Fruit fly (Drosophila melanogaster) whole organism, embryonic: Measurements from ENCODE around the gene ClC-c.

Experiments
- Aef1 ChIP-seq: fragments of 200-800 bp; sonication (Bioruptor generic); IDR thresholded peaks from 3 replicates; pipeline ENCODE4 v1.3.6; 2022; ENCODE audit warnings: missing biosample characterization, missing genetic modification characterization
- CG12391 ChIP-seq: fragments of 200-800 bp; sonication (Bioruptor generic); optimal IDR thresholded peaks from 3 replicates; lab custom pipeline; 2018; ENCODE audit warnings: missing biosample characterization, mild to moderate bottlenecking, missing genetic modification characterization, moderate library complexity
- CG14050 ChIP-seq: fragments of 200-800 bp; sonication (Bioruptor generic); IDR thresholded peaks from 3 replicates; pipeline ENCODE4 v1.3.6; 2022; ENCODE audit warnings: missing biosample characterization, missing genetic modification characterization
- CG1529 ChIP-seq: fragments of 200-800 bp; sonication (Bioruptor generic); optimal IDR thresholded peaks from 3 replicates; lab custom pipeline; 2018; ENCODE audit warnings: missing biosample characterization, missing genetic modification characterization
- CG15601 ChIP-seq: fragments of 200-800 bp; sonication (Bioruptor generic); optimal IDR thresholded peaks from 3 replicates; lab custom pipeline; 2019; ENCODE audit warnings: missing biosample characterization, mild to moderate bottlenecking, missing genetic modification characterization, moderate library complexity
- CG17568 ChIP-seq: fragments of 200-800 bp; sonication (Bioruptor generic); optimal IDR thresholded peaks from 2 replicates; lab custom pipeline; 2018; ENCODE audit warnings: missing biosample characterization, mild to moderate bottlenecking, missing genetic modification characterization, moderate library complexity
- CG18011 ChIP-seq: fragments of 200-800 bp; sonication (Bioruptor generic); optimal IDR thresholded peaks from 2 replicates; lab custom pipeline; 2017; ENCODE audit warnings: missing biosample characterization, missing genetic modification characterization, mild to moderate bottlenecking, moderate library complexity, missing genotype
- CG18599 ChIP-seq: fragments of 200-800 bp; sonication (Bioruptor generic); optimal IDR thresholded peaks from 3 replicates; lab custom pipeline; 2017; ENCODE audit warnings: missing biosample characterization, missing genetic modification characterization, mild to moderate bottlenecking, moderate library complexity, missing genetic modification reagents
- CG2120 ChIP-seq: fragments of 200-800 bp; sonication (Bioruptor generic); optimal IDR thresholded peaks from 3 replicates; lab custom pipeline; 2016; ENCODE audit warnings: missing biosample characterization, missing genetic modification characterization
- CG32772 ChIP-seq: fragments of 200-800 bp; sonication (Bioruptor generic); IDR thresholded peaks from 2 replicates; pipeline ENCODE4 v1.3.6; 2022; ENCODE audit warnings: missing biosample characterization, missing genetic modification characterization
- CG4707 ChIP-seq: fragments of 200-800 bp; sonication (Bioruptor generic); optimal IDR thresholded peaks from 2 replicates; lab custom pipeline; 2018; ENCODE audit warnings: missing biosample characterization, mild to moderate bottlenecking, missing genetic modification characterization, moderate library complexity
- CG4854 ChIP-seq: fragments of 200-800 bp; sonication (Bioruptor generic); optimal IDR thresholded peaks from 2 replicates; lab custom pipeline; 2016; ENCODE audit warnings: missing biosample characterization, missing genetic modification characterization, inconsistent platforms
- CG6654 ChIP-seq: fragments of 200-800 bp; sonication (Bioruptor generic); optimal IDR thresholded peaks from 2 replicates; lab custom pipeline; 2017; ENCODE audit warnings: missing biosample characterization, mild to moderate bottlenecking, missing genetic modification characterization
- Dek ChIP-seq: fragments of 200-800 bp; sonication (Bioruptor generic); optimal IDR thresholded peaks from 3 replicates; lab custom pipeline; 2019; ENCODE audit warnings: missing biosample characterization, mild to moderate bottlenecking, missing genetic modification characterization, moderate library complexity
- Doc2 ChIP-seq: fragments of 200-800 bp; sonication (Bioruptor generic); IDR thresholded peaks from 2 replicates; pipeline ENCODE4 v1.3.6; 2022; ENCODE audit warnings: missing biosample characterization, missing genetic modification characterization
- Drgx ChIP-seq: fragments of 200-800 bp; sonication (Bioruptor generic); IDR thresholded peaks from 2 replicates; pipeline ENCODE4 v1.3.6; 2022; ENCODE audit warnings: missing biosample characterization, missing genetic modification characterization
- NC2α ChIP-seq: fragments of 200-800 bp; sonication (Bioruptor generic); optimal IDR thresholded peaks from 2 replicates; lab custom pipeline; 2016; ENCODE audit warnings: missing biosample characterization, missing genetic modification characterization
- Nf-YB ChIP-seq: fragments of 200-800 bp; sonication (Bioruptor generic); optimal IDR thresholded peaks from 3 replicates; lab custom pipeline; 2019; ENCODE audit warnings: missing biosample characterization, mild to moderate bottlenecking, missing genetic modification characterization, moderate library complexity
- Rx ChIP-seq: fragments of 200-800 bp; sonication (Bioruptor generic); IDR thresholded peaks from 2 replicates; pipeline ENCODE4 v1.3.6; 2022; ENCODE audit warnings: missing biosample characterization, missing genetic modification characterization
- Sin3A ChIP-seq: fragments of >200 bp; optimal IDR thresholded peaks from 2 replicates; lab custom pipeline; 2018
- Usf ChIP-seq: fragments of 200-800 bp; sonication (Bioruptor generic); optimal IDR thresholded peaks from 2 replicates; lab custom pipeline; 2017; ENCODE audit warnings: missing genotype, missing biosample characterization, missing genetic modification characterization
- bcd ChIP-seq: fragments of 200-800 bp; sonication (Bioruptor generic); optimal IDR thresholded peaks from 2 replicates; lab custom pipeline; 2017; ENCODE audit warnings: missing biosample characterization, mild to moderate bottlenecking, missing genetic modification characterization
- cg ChIP-seq: fragments of 200-800 bp; sonication (Bioruptor generic); optimal IDR thresholded peaks from 3 replicates; lab custom pipeline; 2019; ENCODE audit warnings: missing biosample characterization, mild to moderate bottlenecking, missing genetic modification characterization, moderate library complexity
- crp ChIP-seq, 2 experiments: fragments of 200-800 bp; sonication (Bioruptor generic); optimal IDR thresholded peaks; 2 replicates in 1 of 2; 3 replicates in 1 of 2; lab custom pipeline; 2017; ENCODE audit warnings: missing biosample characterization in 2 of 2, missing genetic modification characterization in 2 of 2, mild to moderate bottlenecking in 1 of 2, moderate library complexity in 1 of 2
- en ChIP-seq: fragments of 200-800 bp; sonication (Bioruptor generic); optimal IDR thresholded peaks from 2 replicates; lab custom pipeline; 2016; ENCODE audit warnings: missing biosample characterization, missing genetic modification characterization
- esg ChIP-seq: fragments of 200-800 bp; sonication (Bioruptor generic); conservative IDR thresholded peaks from 2 replicates; pipeline ENCODE4 v1.3.6; 2022; ENCODE audit warnings: missing biosample characterization, missing genetic modification characterization
- eyg ChIP-seq: fragments of 200-800 bp; sonication (Bioruptor generic); optimal IDR thresholded peaks from 3 replicates; lab custom pipeline; 2016; ENCODE audit warnings: missing biosample characterization, missing genetic modification characterization
- fd102C ChIP-seq: fragments of 200-800 bp; sonication (Bioruptor generic); optimal IDR thresholded peaks from 2 replicates; lab custom pipeline; 2018; ENCODE audit warnings: missing biosample characterization, mild to moderate bottlenecking, missing genetic modification characterization, moderate library complexity
- fd3F ChIP-seq: fragments of 200-800 bp; sonication (Bioruptor generic); optimal IDR thresholded peaks from 2 replicates; lab custom pipeline; 2018; ENCODE audit warnings: missing biosample characterization, mild to moderate bottlenecking, missing genetic modification characterization, moderate library complexity
- fu2 ChIP-seq: fragments of 200-800 bp; sonication (Bioruptor generic); optimal IDR thresholded peaks from 2 replicates; lab custom pipeline; 2016; ENCODE audit warnings: missing biosample characterization, missing genetic modification characterization
- hkb ChIP-seq, 2 experiments: fragments of 200-800 bp in 1 of 2; fragments of >200 bp in 1 of 2; sonication (Bioruptor generic) in 1 of 2; IDR thresholded peaks in 1 of 2; optimal IDR thresholded peaks in 1 of 2; 2 replicates each; pipeline versions ENCODE4 v1.3.6 to Lab custom; 2017 to 2022; ENCODE audit warnings: missing biosample characterization in 1 of 2, missing genetic modification characterization in 1 of 2
- knrl ChIP-seq: fragments of 200-800 bp; sonication (Bioruptor generic); IDR thresholded peaks from 3 replicates; pipeline ENCODE4 v1.3.6; 2022; ENCODE audit warnings: missing biosample characterization, missing genetic modification characterization; ENCODE audit not compliant: partially characterized antibody
- lab ChIP-seq: fragments of 200-800 bp; sonication (Bioruptor generic); optimal IDR thresholded peaks from 3 replicates; lab custom pipeline; 2017; ENCODE audit warnings: missing biosample characterization, missing genetic modification characterization, mild to moderate bottlenecking, moderate library complexity, missing genetic modification reagents
- lola ChIP-seq, 3 experiments: fragments of >200 bp in 2 of 3; fragments of 200-800 bp in 1 of 3; sonication (Bioruptor generic) in 1 of 3; optimal IDR thresholded peaks; 2 replicates each; lab custom pipeline; 2017 to 2019; ENCODE audit warnings: missing biosample characterization in 3 of 3, missing genetic modification characterization in 3 of 3, mild to moderate bottlenecking in 1 of 3, moderate library complexity in 1 of 3
- mirr ChIP-seq: fragments of 200-800 bp; sonication (Bioruptor generic); optimal IDR thresholded peaks from 3 replicates; lab custom pipeline; 2018; ENCODE audit warnings: missing biosample characterization, mild to moderate bottlenecking, missing genetic modification characterization
- mld ChIP-seq: fragments of 200-800 bp; sonication (Bioruptor generic); IDR thresholded peaks from 3 replicates; pipeline ENCODE4 v1.3.6; 2022; ENCODE audit warnings: missing biosample characterization, missing genetic modification characterization; ENCODE audit not compliant: partially characterized antibody
- nau ChIP-seq: fragments of 200-800 bp; sonication (Bioruptor generic); optimal IDR thresholded peaks from 3 replicates; lab custom pipeline; 2017; ENCODE audit warnings: missing biosample characterization, mild to moderate bottlenecking, missing genetic modification characterization, missing genetic modification reagents
- onecut ChIP-seq: fragments of 200-800 bp; sonication (Bioruptor generic); IDR thresholded peaks from 2 replicates; pipeline ENCODE4 v1.3.6; 2022; ENCODE audit warnings: missing biosample characterization, missing genetic modification characterization
- peb ChIP-seq: fragments of 200-800 bp; sonication (Bioruptor generic); IDR thresholded peaks from 2 replicates; pipeline ENCODE4 v1.3.6; 2022; ENCODE audit warnings: missing biosample characterization, missing genetic modification characterization
- pfk ChIP-seq: fragments of 200-800 bp; sonication (Bioruptor generic); optimal IDR thresholded peaks from 2 replicates; lab custom pipeline; 2018; ENCODE audit warnings: missing biosample characterization, mild to moderate bottlenecking, missing genetic modification characterization, moderate library complexity
- rib ChIP-seq: fragments of 200-800 bp; sonication (Bioruptor generic); IDR thresholded peaks from 2 replicates; pipeline ENCODE4 v1.3.6; 2022; ENCODE audit warnings: missing biosample characterization, missing genetic modification characterization
- row ChIP-seq: fragments of 200-800 bp; sonication (Bioruptor generic); IDR thresholded peaks from 3 replicates; pipeline ENCODE4 v1.3.6; 2022; ENCODE audit warnings: missing biosample characterization, missing genetic modification characterization
- sisA ChIP-seq: fragments of 200-800 bp; sonication (Bioruptor generic); IDR thresholded peaks from 2 replicates; pipeline ENCODE4 v1.3.6; 2022; ENCODE audit warnings: missing biosample characterization, missing genetic modification characterization
- tgo ChIP-seq: fragments of 200-800 bp; sonication (Bioruptor generic); IDR thresholded peaks from 3 replicates; pipeline ENCODE4 v1.3.6; 2022; ENCODE audit warnings: missing biosample characterization, missing genetic modification characterization
- tin ChIP-seq: fragments of 200-800 bp; sonication (Bioruptor generic); optimal IDR thresholded peaks from 3 replicates; lab custom pipeline; 2016; ENCODE audit warnings: missing biosample characterization, missing genetic modification characterization
- toy ChIP-seq: fragments of 200-800 bp; sonication (Bioruptor generic); IDR thresholded peaks from 2 replicates; pipeline ENCODE4 v1.3.6; 2022; ENCODE audit warnings: missing biosample characterization, missing genetic modification characterization
- unc-4 ChIP-seq: fragments of 200-800 bp; sonication (Bioruptor generic); IDR thresholded peaks from 2 replicates; pipeline ENCODE4 v1.3.6; 2022; ENCODE audit warnings: missing biosample characterization, missing genetic modification characterization; ENCODE audit not compliant: partially characterized antibody
- vnd ChIP-seq: fragments of 200-800 bp; sonication (Bioruptor generic); IDR thresholded peaks from 3 replicates; pipeline ENCODE4 v1.3.6; 2022; ENCODE audit warnings: missing biosample characterization, missing genetic modification characterization; ENCODE audit not compliant: partially characterized antibody

The ClC-c gene

DNA sequence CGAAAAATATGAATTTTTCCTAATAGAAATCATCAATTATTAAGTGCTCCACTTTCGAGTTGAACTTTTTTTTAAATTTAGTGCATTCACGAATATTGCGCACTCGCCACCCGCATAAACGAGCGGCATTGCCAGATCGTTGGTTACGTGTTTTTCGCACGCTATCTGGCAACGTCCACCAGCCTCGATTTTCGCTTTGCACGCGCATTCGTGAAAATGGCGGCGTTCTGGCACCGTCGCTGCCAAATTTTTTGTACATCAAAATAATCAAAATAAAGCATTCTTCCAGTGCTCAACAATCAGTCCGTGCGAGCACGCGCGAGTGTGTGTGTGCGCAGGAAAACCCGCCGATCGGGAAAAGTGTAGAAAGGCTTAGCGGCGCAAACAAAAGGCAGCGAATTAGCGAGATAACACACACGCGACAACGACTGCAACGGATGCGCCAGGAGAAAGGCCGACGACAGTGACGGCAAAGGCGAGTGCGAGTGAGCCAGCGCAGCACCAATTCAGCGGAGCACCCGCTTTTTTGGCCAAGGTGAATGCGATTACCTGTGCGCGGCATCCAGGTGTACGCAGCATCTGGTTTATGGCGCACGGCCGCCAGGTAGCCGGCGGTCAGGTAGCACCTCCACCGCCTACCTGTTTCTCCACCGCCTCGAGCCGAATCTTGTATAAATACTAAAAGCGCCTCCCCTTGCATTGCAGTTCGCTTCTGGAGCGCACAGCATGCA, 23.5 kb downstream of the ClC-c start (continued):
- TF ChIP-seq CG15601 (tag; lab: Kevin White, UChicago) (peak; percentile 70), Aef1 (GFP tag; lab: Robert Waterston, UW) (peak; percentile 70), CG14050 (GFP tag; lab: Robert Waterston, UW) (peak; percentile 59), row (GFP tag; lab: Robert Waterston, UW) (peak; percentile 91), CG6654 (GFP tag; lab: Kevin White, UChicago) (no peak), esg (peak; percentile 75), cg (peak; percentile 81), Dek (tag; lab: Kevin White, UChicago) (peak; percentile 78), fu2 (peak; percentile 82), Usf (GFP tag; lab: Kevin White, UChicago) (peak; percentile 34), tgo (peak; percentile 78), crp (GFP tag; optimal IDR thresholded peaks at IDR 0.05; lab: Kevin White, UChicago) (peak in 1 of 2 experiments; percentile 32), CG12391 (tag; lab: Kevin White, UChicago) (peak; percentile 90), eyg (GFP tag; lab: Kevin White, UChicago) (peak; percentile 77), pfk (GFP tag; lab: Kevin White, UChicago) (peak; percentile 58), peb (GFP tag; lab: Robert Waterston, UW) (peak; percentile 50; the same call in 1 of the 2 replicates), CG18599 (GFP tag; lab: Kevin White, UChicago) (no peak), CG18011 (peak; percentile 64), Nf-YB (GFP tag; lab: Kevin White, UChicago) (peak; percentile 67), vnd (GFP tag; lab: Robert Waterston, UW) (peak; percentile 32; the same call in 2 of the 3 replicates), nau (no peak), lola (GFP tag; optimal IDR thresholded peaks at IDR 0.05; lab: Kevin White, UChicago) (peak in 1 of 3 experiments; percentile 66), rib (GFP tag; lab: Robert Waterston, UW) (peak; percentile 75; the same call in 1 of the 2 replicates), mirr (GFP tag; lab: Kevin White, UChicago) (no peak), Rx (GFP tag; lab: Robert Waterston, UW) (peak; percentile 67; the same call in 1 of the 2 replicates), mld (GFP tag; lab: Robert Waterston, UW) (no peak; the same call in 2 of the 3 replicates), CG1529 (GFP tag; lab: Kevin White, UChicago) (no peak), onecut (GFP tag; lab: Robert Waterston, UW) (peak; percentile 72), CG32772 (GFP tag; lab: Robert Waterston, UW) (peak; percentile 80), unc-4 (GFP tag; lab: Robert Waterston, UW) (peak; percentile 68), CG2120 (GFP tag; lab: Kevin White, UChicago) (peak; percentile 93), sisA (peak; percentile 72), knrl (GFP tag; lab: Robert Waterston, UW) (peak; percentile 73), fd102C (GFP tag; lab: Kevin White, UChicago) (no peak), toy (peak; percentile 52; the same call in 1 of the 2 replicates), Doc2 (no peak), CG4854 (GFP tag; lab: Kevin White, UChicago) (peak; percentile 55), lab (GFP tag; lab: Kevin White, UChicago) (no peak), NC2α (GFP tag; lab: Kevin White, UChicago) (peak; percentile 37), hkb (optimal IDR thresholded peaks at IDR 0.05; lab: Kevin White, UChicago) (no peak), hkb (GFP tag; IDR thresholded peaks at IDR 0.05; lab: Robert Waterston, UW) (peak; percentile 90), Sin3A (lab: Kevin White, UChicago) (peak; percentile 62), bcd (GFP tag; lab: Kevin White, UChicago) (peak; percentile 84), Drgx (peak; percentile 91), CG17568 (no peak), tin (GFP tag; lab: Kevin White, UChicago) (peak; percentile 78), fd3F (GFP tag; lab: Kevin White, UChicago) (peak; percentile 72), en (peak; percentile 27), CG4707 (GFP tag; lab: Kevin White, UChicago) (no peak)
